Fruit fly (Drosophila melanogaster) Kc167 (cell line): ENCODE results near the gene CG43672.

Experiments
- Sin3A ChIP-seq: fragments of >200 bp; optimal IDR thresholded peaks from 2 replicates; lab custom pipeline; 2018; ENCODE audit warnings: missing external identifiers
- h ChIP-seq: fragments of >200 bp; optimal IDR thresholded peaks from 3 replicates; lab custom pipeline; 2018; ENCODE audit warnings: missing external identifiers
- psq ChIP-seq: fragments of >200 bp; optimal IDR thresholded peaks from 2 replicates; lab custom pipeline; 2017; ENCODE audit warnings: missing external identifiers

DNA sequence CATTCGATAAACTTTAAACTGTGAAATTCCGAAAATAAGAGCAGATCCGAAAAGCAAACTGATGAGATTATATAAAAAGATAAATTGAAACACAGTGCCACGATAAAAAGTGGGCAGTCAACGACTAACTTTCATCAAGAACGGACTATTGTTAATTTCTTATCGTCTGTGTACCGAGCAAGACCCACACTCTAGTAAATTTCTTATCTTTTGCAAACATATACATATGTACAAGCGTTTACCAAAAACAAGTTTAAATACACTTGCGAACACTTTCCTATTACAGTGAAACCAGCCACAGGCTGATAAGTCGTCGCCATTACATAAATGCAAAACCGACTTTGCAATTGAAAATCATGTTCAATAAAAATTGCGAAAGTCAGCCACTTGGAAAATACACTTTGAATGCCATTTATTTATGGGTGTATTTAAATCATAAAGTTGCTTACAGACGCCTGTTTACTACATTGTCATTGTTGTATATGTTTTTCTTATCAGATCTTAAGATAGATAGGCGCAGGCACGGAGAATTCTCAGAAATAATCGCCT, 14.0 kb upstream of the CG43672 start:
- no peak for TF ChIP-seq h (lab: Kevin White, UChicago)
- TF ChIP-seq Sin3A (lab: Kevin White, UChicago): no peak
- TF ChIP-seq psq (lab: Kevin White, UChicago): no peak
